Worm (Caenorhabditis elegans): ENCODE measurements around the gene F39C12.1.
A peak's percentile ranks its signal among the peaks of the same experiment; 100 is the strongest.

The F39C12.1 gene

DNA sequence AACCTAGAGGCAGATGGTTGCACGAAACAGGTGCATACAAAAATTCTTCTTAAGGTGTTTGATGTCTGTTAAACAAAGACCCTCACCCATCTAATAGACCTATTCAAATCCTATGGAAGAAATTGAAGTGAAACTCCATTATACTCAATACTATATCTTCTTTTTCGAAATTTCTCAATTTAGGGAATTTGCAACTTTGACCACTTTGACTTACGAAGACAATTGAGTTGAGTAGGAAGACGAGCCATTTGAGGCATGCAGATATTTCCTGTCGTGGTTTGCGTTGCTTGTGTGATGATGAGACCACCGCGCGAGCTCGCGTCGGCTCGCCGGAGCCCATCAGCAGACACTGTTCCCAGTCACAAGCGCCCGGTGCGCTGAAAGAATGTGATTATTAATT lies 17.7 kb upstream of the F39C12.1 start (continued):
- no peak for TF ChIP-seq set-16 (GFP tag; IDR thresholded peaks at IDR 0.05)
- TF ChIP-seq T20F7.1 (GFP tag; optimal IDR thresholded peaks at IDR 0.05): no peak
- no peak for TF ChIP-seq T26A8.4 (GFP tag; IDR thresholded peaks at IDR 0.05)
- no peak for TF ChIP-seq madf-5 (GFP tag; IDR thresholded peaks at IDR 0.05)

DNA sequence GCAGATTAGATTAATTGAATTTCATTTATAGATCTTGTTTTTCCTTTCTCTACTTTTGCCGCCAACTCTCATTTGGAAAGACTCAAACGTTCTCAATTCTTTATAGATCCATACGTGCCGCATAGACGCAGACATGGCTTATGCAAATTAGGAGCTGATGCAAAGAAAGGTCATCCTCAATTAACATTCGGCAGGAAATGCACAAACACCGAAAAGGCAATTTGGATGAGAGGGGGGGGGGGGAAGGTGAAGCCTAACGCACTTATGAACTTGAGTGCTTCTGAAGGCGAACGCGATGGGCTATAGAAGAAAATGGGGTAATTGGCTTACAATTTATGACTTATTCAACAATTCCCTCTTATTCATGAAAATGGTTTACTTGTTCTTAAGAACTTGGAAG lies 16.6 kb upstream of the F39C12.1 start:
- TF ChIP-seq zfp-2 (tag; optimal IDR thresholded peaks at IDR 0.05) (no peak), nhr-237 (tag; optimal IDR thresholded peaks at IDR 0.05) (no peak), egl-27 (tag; optimal IDR thresholded peaks at IDR 0.05) (no peak), pha-4 (GFP tag; IDR thresholded peaks at IDR 0.05) (no peak), pha-4 (tag; optimal IDR thresholded peaks at IDR 0.05) (no peak), nhr-6 (tag; optimal IDR thresholded peaks at IDR 0.05) (no peak), dpl-1 (GFP tag; optimal IDR thresholded peaks at IDR 0.05) (no peak), fos-1 (tag; optimal IDR thresholded peaks at IDR 0.05) (no peak), nhr-25 (tag; optimal IDR thresholded peaks at IDR 0.05; ENCODE audit: borderline replicate concordance, insufficient read depth) (no peak)

DNA sequence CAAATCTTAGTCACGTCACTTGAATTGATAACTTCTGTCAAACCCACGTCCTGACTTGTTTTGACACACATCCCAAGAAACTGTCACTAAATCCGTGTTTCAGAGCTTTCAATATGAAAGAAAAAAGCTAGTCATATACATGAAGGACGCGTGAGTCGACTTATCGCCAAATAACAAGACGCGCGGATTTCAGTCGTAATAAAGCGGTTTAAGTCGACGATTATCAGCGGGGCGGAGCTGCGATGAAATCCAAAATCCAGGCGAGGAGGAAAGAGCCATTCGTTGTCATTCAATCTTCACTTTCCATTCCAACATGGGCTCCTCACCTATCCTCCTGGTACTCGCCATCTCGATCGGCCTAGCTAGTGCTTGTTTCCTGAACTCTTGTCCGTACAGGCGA lies 12.8 kb upstream of the F39C12.1 start, which contains the start of gene ntc-1:
ntc-1 (plus strand) TSS at position 301 of the 400 bp plus-strand sequence.
- TF ChIP-seq nhr-237 (tag; optimal IDR thresholded peaks at IDR 0.05): no peak
- TF ChIP-seq ceh-28 (tag; optimal IDR thresholded peaks at IDR 0.05): no peak
- no peak for TF ChIP-seq lin-13 (GFP tag; optimal IDR thresholded peaks at IDR 0.05)
- no peak for TF ChIP-seq mdt-29 (GFP tag; IDR thresholded peaks at IDR 0.05)
- TF ChIP-seq F10B5.3 (tag; optimal IDR thresholded peaks at IDR 0.05): no peak
- no peak for TF ChIP-seq daf-8 (GFP tag; IDR thresholded peaks at IDR 0.05)
- TF ChIP-seq madf-5 (GFP tag; IDR thresholded peaks at IDR 0.05): no peak
- TF ChIP-seq nhr-11 (tag; optimal IDR thresholded peaks at IDR 0.05): no peak
- no peak for TF ChIP-seq fkh-10 (GFP tag; optimal IDR thresholded peaks at IDR 0.05)
- TF ChIP-seq aly-2 (tag; optimal IDR thresholded peaks at IDR 0.05): no peak

DNA sequence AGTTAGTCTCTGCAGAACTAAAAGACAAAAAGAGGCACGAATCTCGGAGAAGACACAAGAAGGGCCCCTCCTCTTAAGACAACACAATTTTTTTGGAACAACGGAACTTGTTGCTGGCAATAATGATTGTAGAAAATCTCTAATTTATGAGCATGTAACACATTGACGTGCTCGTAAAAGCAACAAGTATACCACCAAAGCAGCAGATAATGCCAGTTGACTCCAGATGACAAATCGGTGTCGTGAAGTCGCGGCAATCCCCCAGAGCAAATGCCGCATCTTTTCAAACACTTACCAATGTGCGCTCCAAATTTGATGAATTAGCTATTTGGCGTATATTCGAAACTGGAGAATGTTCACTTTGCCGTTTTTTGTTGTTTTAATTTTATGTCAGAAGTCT lies 11.2 kb upstream of the F39C12.1 start:
- TF ChIP-seq Y105C5A.15 (GFP tag; IDR thresholded peaks at IDR 0.05): no peak
- peak in 1 of 2 experiments; percentile 99 for TF ChIP-seq unc-62 (GFP tag; optimal IDR thresholded peaks at IDR 0.05 in 1 of 2)
- no peak for TF ChIP-seq unc-62 (tag; optimal IDR thresholded peaks at IDR 0.05)

DNA sequence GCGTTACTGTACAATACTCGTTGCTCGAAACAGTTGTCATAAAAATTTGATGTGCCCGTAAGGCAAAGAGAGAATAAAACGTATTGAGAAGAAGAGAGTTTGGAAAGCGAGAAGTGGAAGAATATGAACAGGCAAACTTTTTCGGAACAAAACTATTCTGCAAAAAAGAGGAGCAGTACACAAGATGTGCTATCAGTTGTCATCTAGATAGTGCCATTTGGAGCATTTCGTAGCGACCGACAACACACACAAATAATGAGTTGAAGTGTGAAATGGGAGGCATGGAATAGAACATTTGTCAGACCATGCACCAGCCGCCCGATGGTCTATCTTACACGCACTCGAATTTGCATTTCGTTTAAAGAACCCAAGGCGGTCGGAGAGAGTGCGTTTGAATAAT lies 9.1 kb upstream of the F39C12.1 start:
- 0 out of 2 replicates have a peak, but pooled peaks have one; percentile 64 for TF ChIP-seq php-3 (GFP tag; IDR thresholded peaks at IDR 0.05)
- TF ChIP-seq nhr-28 (tag; optimal IDR thresholded peaks at IDR 0.05): peak; percentile 79
- no peak for TF ChIP-seq daf-16 (GFP tag; optimal IDR thresholded peaks at IDR 0.05)
- TF ChIP-seq daf-16 (tag; optimal IDR thresholded peaks at IDR 0.05): peak; percentile 90
- TF ChIP-seq nhr-237 (tag; optimal IDR thresholded peaks at IDR 0.05): no peak
- no peak for TF ChIP-seq ceh-62 (tag; optimal IDR thresholded peaks at IDR 0.05)
- TF ChIP-seq hlh-11 (tag; optimal IDR thresholded peaks at IDR 0.05): peak; percentile 7
- TF ChIP-seq nhr-111 (GFP tag; optimal IDR thresholded peaks at IDR 0.05): no peak
- TF ChIP-seq saeg-2 (GFP tag; IDR thresholded peaks at IDR 0.05): no peak
- peak; percentile 48 for TF ChIP-seq pqm-1 (tag; optimal IDR thresholded peaks at IDR 0.05)
- peak; percentile 36 for TF ChIP-seq dve-1 (tag; optimal IDR thresholded peaks at IDR 0.05; ENCODE audit: insufficient read depth)
- TF ChIP-seq tra-1 (GFP tag; IDR thresholded peaks at IDR 0.05): no peak
- no peak for TF ChIP-seq lin-1 (GFP tag; IDR thresholded peaks at IDR 0.05)
- TF ChIP-seq unc-39 (tag; optimal IDR thresholded peaks at IDR 0.05): no peak
- peak; percentile 37; the same call in 1 of the 2 replicates for TF ChIP-seq dmd-6 (GFP tag; IDR thresholded peaks at IDR 0.05)
- no peak for TF ChIP-seq ztf-7 (tag; optimal IDR thresholded peaks at IDR 0.05)
- no peak for TF ChIP-seq ceh-44 (GFP tag; IDR thresholded peaks at IDR 0.05)

Data from whole organism, L4 larva.